Fruit fly (Drosophila melanogaster) whole organism, wandering third instar larva: ENCODE measurements around the gene CG6055.

Experiments used
- Abd-B ChIP-seq: fragments of >200 bp; optimal IDR thresholded peaks from 2 replicates; lab custom pipeline; 2017; ENCODE audit warnings: missing biosample characterization, missing genetic modification characterization
- CG9705 ChIP-seq: fragments of 200-800 bp; sonication (Bioruptor generic); optimal IDR thresholded peaks from 2 replicates; lab custom pipeline; 2018; ENCODE audit warnings: missing biosample characterization, mild to moderate bottlenecking, missing genetic modification characterization
- CrebA ChIP-seq: fragments of 200-800 bp; sonication (Bioruptor generic); optimal IDR thresholded peaks from 2 replicates; lab custom pipeline; 2016; ENCODE audit warnings: missing biosample characterization, mild to moderate bottlenecking, missing genetic modification characterization, borderline replicate concordance
- Dfd ChIP-seq: fragments of >200 bp; optimal IDR thresholded peaks from 2 replicates; lab custom pipeline; 2017; ENCODE audit warnings: missing biosample characterization, missing genetic modification characterization
- Dif ChIP-seq: fragments of 200-275, 200-300 bp; sonication (Bioruptor generic); optimal IDR thresholded peaks from 2 replicates; lab custom pipeline; 2018; ENCODE audit warnings: missing biosample characterization, missing genetic modification characterization; ENCODE audit not compliant: partially characterized antibody
- GATAd ChIP-seq: sonication (Bioruptor generic); optimal IDR thresholded peaks from 2 replicates; lab custom pipeline; 2016; ENCODE audit warnings: missing biosample characterization, missing genetic modification characterization
- Hnf4 ChIP-seq: fragments of 200-800 bp; sonication (Bioruptor generic); optimal IDR thresholded peaks from 2 replicates; lab custom pipeline; 2016; ENCODE audit warnings: missing biosample characterization, mild to moderate bottlenecking, missing genetic modification characterization
- Myc ChIP-seq: fragments of >200 bp; optimal IDR thresholded peaks from 2 replicates; lab custom pipeline; 2017
- OdsH ChIP-seq: fragments of 200-800 bp; sonication (Bioruptor generic); optimal IDR thresholded peaks from 2 replicates; lab custom pipeline; 2016; ENCODE audit warnings: missing biosample characterization, mild to moderate bottlenecking, missing genetic modification characterization
- Rel ChIP-seq, 2 experiments: fragments of 200-800 bp; sonication (Bioruptor generic) in 1 of 2; optimal IDR thresholded peaks; 2 replicates in 1 of 2; 3 replicates in 1 of 2; lab custom pipeline; 2016 to 2019; ENCODE audit warnings: mild to moderate bottlenecking in 2 of 2, missing biosample characterization in 2 of 2, missing genetic modification characterization in 2 of 2, moderate library complexity in 1 of 2
- Sp1 ChIP-seq: fragments of 200-800 bp; sonication (Bioruptor generic); optimal IDR thresholded peaks from 3 replicates; lab custom pipeline; 2019; ENCODE audit warnings: missing biosample characterization, mild to moderate bottlenecking, missing genetic modification characterization, moderate library complexity
- Vsx2 ChIP-seq: fragments of 200-300, 225-300 bp; sonication (Bioruptor generic); optimal IDR thresholded peaks from 2 replicates; lab custom pipeline; 2018; ENCODE audit warnings: missing biosample characterization, missing genetic modification characterization; ENCODE audit not compliant: partially characterized antibody
- br ChIP-seq: fragments of 200-800 bp; sonication (Bioruptor generic); optimal IDR thresholded peaks from 2 replicates; lab custom pipeline; 2016; ENCODE audit warnings: missing biosample characterization, missing genetic modification characterization
- brk ChIP-seq: fragments of 200-800 bp; sonication (Bioruptor generic); optimal IDR thresholded peaks from 2 replicates; lab custom pipeline; 2016; ENCODE audit warnings: missing biosample characterization, mild to moderate bottlenecking, missing genetic modification characterization
- dl ChIP-seq, 2 experiments: fragments of 175-275, 200-275 bp in 1 of 2; fragments of 200-275 bp in 1 of 2; sonication (Bioruptor generic); optimal IDR thresholded peaks; lab custom pipeline; 2018; ENCODE audit warnings: mild to moderate bottlenecking in 2 of 2, missing biosample characterization in 2 of 2, missing genetic modification characterization in 2 of 2, moderate library complexity in 2 of 2; ENCODE audit not compliant: partially characterized antibody in 2 of 2, insufficient read depth in 1 of 2
- dmrt93B ChIP-seq: fragments of 200-800 bp; sonication (Bioruptor generic); optimal IDR thresholded peaks from 2 replicates; lab custom pipeline; 2018; ENCODE audit warnings: missing biosample characterization, mild to moderate bottlenecking, missing genetic modification characterization
- dsf ChIP-seq: sonication (Bioruptor generic); optimal IDR thresholded peaks from 2 replicates; lab custom pipeline; 2016; ENCODE audit warnings: missing biosample characterization, missing genetic modification characterization, borderline replicate concordance
- ey ChIP-seq: fragments of 200-800 bp; sonication (Bioruptor generic); optimal IDR thresholded peaks from 2 replicates; lab custom pipeline; 2016; ENCODE audit warnings: missing biosample characterization, missing genetic modification characterization
- foxo ChIP-seq, 2 experiments: fragments of 200-800 bp; sonication (Bioruptor generic); optimal IDR thresholded peaks; 2 replicates in 1 of 2; 3 replicates in 1 of 2; lab custom pipeline; 2016 to 2017; ENCODE audit warnings: missing biosample characterization in 2 of 2, missing genetic modification characterization in 2 of 2
- h ChIP-seq: fragments of 200-800 bp; sonication (Bioruptor generic); optimal IDR thresholded peaks from 3 replicates; lab custom pipeline; 2016; ENCODE audit warnings: missing biosample characterization, mild to moderate bottlenecking, missing genetic modification characterization
- jim ChIP-seq: fragments of 175-275, 200-325 bp; sonication (Bioruptor generic); optimal IDR thresholded peaks from 2 replicates; lab custom pipeline; 2016; ENCODE audit warnings: missing biosample characterization, mild to moderate bottlenecking, missing genetic modification characterization
- psq ChIP-seq: fragments of 200-800 bp; sonication (Bioruptor generic); optimal IDR thresholded peaks from 3 replicates; lab custom pipeline; 2017; ENCODE audit warnings: missing biosample characterization, mild to moderate bottlenecking, missing genetic modification characterization, moderate library complexity
- rgr ChIP-seq: fragments of 200-800 bp; sonication (Bioruptor generic); optimal IDR thresholded peaks from 3 replicates; lab custom pipeline; 2016; ENCODE audit warnings: missing biosample characterization, mild to moderate bottlenecking, missing genetic modification characterization
- sage ChIP-seq: fragments of 200-800 bp; sonication (Bioruptor generic); optimal IDR thresholded peaks from 2 replicates; lab custom pipeline; 2016; ENCODE audit warnings: missing biosample characterization, mild to moderate bottlenecking, missing genetic modification characterization
- sv ChIP-seq: fragments of 200-800 bp; sonication (Bioruptor generic); optimal IDR thresholded peaks from 3 replicates; lab custom pipeline; 2016; ENCODE audit warnings: missing biosample characterization, missing genetic modification characterization
- woc ChIP-seq: sonication (Bioruptor generic); optimal IDR thresholded peaks from 2 replicates; lab custom pipeline; 2016; ENCODE audit warnings: missing biosample characterization, mild to moderate bottlenecking, missing genetic modification characterization

The CG6055 gene

DNA sequence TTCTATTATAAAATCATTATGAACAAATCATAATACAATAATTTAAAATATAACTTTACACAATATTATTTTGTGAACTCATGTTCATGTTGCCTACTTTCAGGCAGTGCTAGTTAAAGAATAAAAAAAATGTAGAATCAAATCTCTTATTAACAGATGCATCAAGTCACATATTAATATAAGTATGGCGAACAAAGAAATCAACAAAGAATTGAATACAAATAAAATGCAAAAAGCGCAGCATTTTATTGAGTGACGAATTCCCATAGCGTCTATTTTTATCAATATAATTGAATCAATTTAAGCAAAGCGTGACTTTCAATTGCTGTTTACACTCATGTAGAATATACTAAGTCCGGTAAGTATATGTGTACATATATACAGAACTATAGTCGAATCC is 18.5 kb upstream of the CG6055 start:
- TF ChIP-seq Myc: peak; percentile 22
- TF ChIP-seq br (GFP tag; lab: Kevin White, UChicago): no peak

DNA sequence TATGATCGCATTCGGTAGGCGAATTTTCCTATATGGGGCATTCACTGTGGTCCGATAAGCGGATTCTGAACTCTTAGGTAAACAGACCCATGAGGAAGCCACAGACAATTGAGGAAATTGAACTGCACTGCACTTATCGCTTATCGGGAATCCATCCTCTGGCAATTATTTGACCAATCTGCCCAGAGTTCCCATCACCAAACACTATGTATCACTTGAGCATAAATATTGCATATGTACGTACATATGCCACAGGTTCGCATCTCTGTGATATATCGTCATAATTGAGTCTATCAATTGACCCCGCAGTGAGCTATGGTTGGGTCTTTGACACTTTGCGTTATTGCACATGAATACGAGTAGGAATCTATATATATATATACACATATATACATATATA is 18.0 kb upstream of the CG6055 start:
- TF ChIP-seq Hnf4 (GFP tag; lab: Kevin White, UChicago): no peak
- no peak for TF ChIP-seq Rel (GFP tag; optimal IDR thresholded peaks at IDR 0.05; lab: Kevin White, UChicago)
- no peak for TF ChIP-seq Rel (tag; optimal IDR thresholded peaks at IDR 0.05; lab: Kevin White, UChicago)
- no peak for TF ChIP-seq brk (GFP tag; lab: Kevin White, UChicago)
- TF ChIP-seq psq (GFP tag; lab: Kevin White, UChicago): no peak
- no peak for TF ChIP-seq Abd-B (GFP tag; lab: Kevin White, UChicago)
- no peak for TF ChIP-seq dmrt93B
- TF ChIP-seq, all 38 proteins: peak for 0

DNA sequence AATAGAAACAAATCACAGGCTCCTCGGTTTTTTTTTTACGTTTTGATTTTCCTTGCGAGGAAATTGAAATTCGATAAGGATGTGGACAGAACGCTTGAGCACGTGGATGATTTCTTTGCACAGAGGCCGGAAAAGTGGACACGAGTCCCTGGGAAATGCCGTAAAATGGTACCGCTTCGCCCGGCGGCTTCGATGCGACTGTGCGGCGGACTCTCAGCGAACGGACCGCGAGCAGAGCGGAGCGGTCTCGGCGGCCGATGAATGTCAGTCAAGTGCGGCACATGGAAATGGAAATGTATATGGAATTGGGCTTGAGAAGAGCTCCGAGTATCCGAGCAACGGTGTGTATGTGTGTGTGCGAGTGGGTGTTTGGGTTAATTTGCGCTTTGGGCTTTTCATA is 15.4 kb upstream of the CG6055 start, which contains the start of gene santa-maria:
Gene santa-maria (minus strand): TSS at position 279 of the 400 bp plus-strand sequence.
- peak; percentile 46 for TF ChIP-seq Vsx2 (GFP tag; lab: Kevin White, UChicago)
- no peak for TF ChIP-seq ey (GFP tag; lab: Kevin White, UChicago)

dm6 chr2L:7452093-7452492 is 14.2 kb upstream of the CG6055 start:
- TF ChIP-seq Vsx2 (GFP tag; lab: Kevin White, UChicago) (peak; percentile 65), dl (GFP tag; optimal IDR thresholded peaks at IDR 0.05; lab: Kevin White, UChicago; ENCODE audit: insufficient read depth in 1 of 2, partially characterized antibody in 2 of 2) (peak; percentile 56 to 69), h (GFP tag; lab: Kevin White, UChicago) (no peak), Dif (GFP tag; lab: Kevin White, UChicago) (peak; percentile 77), woc (GFP tag; lab: Kevin White, UChicago) (no peak), jim (GFP tag; lab: Kevin White, UChicago) (no peak), ey (GFP tag; lab: Kevin White, UChicago) (no peak), Abd-B (GFP tag; lab: Kevin White, UChicago) (no peak)

DNA sequence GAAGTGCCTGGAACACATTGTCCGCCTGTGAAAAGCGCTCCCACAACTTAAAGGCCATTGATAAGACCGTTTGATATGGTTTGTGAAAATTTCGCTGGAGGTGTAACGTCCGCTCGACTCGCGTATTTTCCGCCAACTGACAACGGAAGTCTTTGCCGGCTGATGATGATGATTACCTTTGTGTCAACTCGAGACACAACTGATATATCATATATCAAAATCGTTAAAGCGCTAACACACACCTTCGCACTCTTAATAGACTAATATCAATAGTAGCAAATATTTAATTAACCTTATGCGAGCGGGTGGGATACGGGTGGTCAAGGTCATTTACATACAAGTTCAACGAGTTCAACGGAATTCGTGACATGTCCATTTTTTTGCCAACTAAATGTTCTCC is 12.2 kb upstream of the CG6055 start, which contains the start of gene Gr28a:
Gene Gr28a (minus strand): TSS at position 101 of the 400 bp plus-strand sequence.
- TF ChIP-seq CG9705 (GFP tag; lab: Kevin White, UChicago) (no peak), Rel (GFP tag; optimal IDR thresholded peaks at IDR 0.05; lab: Kevin White, UChicago) (no peak), Rel (tag; optimal IDR thresholded peaks at IDR 0.05; lab: Kevin White, UChicago) (no peak), OdsH (GFP tag; lab: Kevin White, UChicago) (no peak), woc (GFP tag; lab: Kevin White, UChicago) (no peak), br (GFP tag; lab: Kevin White, UChicago) (no peak)
- TF ChIP-seq, all 38 proteins: peak for 0

- TF ChIP-seq CrebA (GFP tag; lab: Kevin White, UChicago) (no peak), br (GFP tag; lab: Kevin White, UChicago) (no peak), h (GFP tag; lab: Kevin White, UChicago) (no peak), Hnf4 (GFP tag; lab: Kevin White, UChicago) (no peak), psq (GFP tag; lab: Kevin White, UChicago) (no peak), Dfd (no peak), Vsx2 (GFP tag; lab: Kevin White, UChicago) (no peak), dsf (GFP tag; lab: Kevin White, UChicago) (no peak), rgr (GFP tag; lab: Kevin White, UChicago) (no peak), Myc (no peak), Sp1 (no peak), dmrt93B (no peak), sage (GFP tag; lab: Kevin White, UChicago) (no peak), GATAd (GFP tag; lab: Kevin White, UChicago) (no peak), Dif (GFP tag; lab: Kevin White, UChicago) (no peak), foxo (GFP tag; optimal IDR thresholded peaks at IDR 0.05; lab: Kevin White, UChicago) (no peak), woc (GFP tag; lab: Kevin White, UChicago) (no peak), OdsH (GFP tag; lab: Kevin White, UChicago) (no peak), ey (GFP tag; lab: Kevin White, UChicago) (no peak), sv (GFP tag; lab: Kevin White, UChicago) (no peak)
These were observed 4.2 kb upstream of the CG6055 start, which contains the start of gene Gr28b for dm6 chr2L:7462147-7462546. TSS of gene Gr28b (minus strand) at chr2L:7462247.
